Fruit fly (Drosophila melanogaster): ENCODE results near the gene Tbc1d8-9.
A peak's percentile ranks its signal among the peaks of the same experiment; 100 is the strongest.

Tbc1d8-9 gene

DNA sequence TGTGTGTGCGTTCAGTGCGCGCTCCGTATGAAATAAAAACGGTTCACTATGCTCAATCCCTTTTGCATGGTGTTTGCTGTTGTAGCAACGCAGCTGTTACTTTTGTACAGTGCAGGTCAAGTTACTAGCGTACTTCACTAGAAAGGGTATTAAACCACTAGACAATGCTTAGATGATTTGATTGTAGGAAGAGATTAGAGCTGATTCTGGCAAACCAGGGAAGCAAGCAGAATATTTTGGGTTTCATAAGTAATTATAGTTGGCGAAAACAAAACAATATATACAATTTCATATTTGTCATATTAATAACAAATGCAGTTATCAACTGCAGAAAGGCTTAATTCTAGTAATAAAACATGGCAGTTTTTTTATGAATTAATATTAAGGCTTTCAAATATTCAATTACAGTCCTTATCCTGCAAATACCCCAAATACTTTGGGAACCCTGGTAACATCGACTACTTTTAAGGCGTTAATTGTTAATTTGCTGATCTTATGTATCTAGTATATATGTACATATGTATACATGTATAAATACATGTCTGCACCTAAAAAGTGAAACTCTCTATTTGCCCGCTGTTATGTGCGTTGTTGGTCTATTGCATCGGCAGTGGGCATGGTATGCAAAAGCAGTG is 3.8 kb upstream of the Tbc1d8-9 start (continued):
- TF ChIP-seq cas (GFP tag; IDR thresholded peaks at IDR 0.05): no peak
- peak; percentile 42; the same call in 1 of the 3 replicates for TF ChIP-seq CG11695 (GFP tag; IDR thresholded peaks at IDR 0.05)
- TF ChIP-seq B-H2 (GFP tag; optimal IDR thresholded peaks at IDR 0.05): no peak
- TF ChIP-seq caup (GFP tag; optimal IDR thresholded peaks at IDR 0.05; ENCODE audit: severe bottlenecking): no peak
- peak; percentile 4 for TF ChIP-seq Sry-β (GFP tag; optimal IDR thresholded peaks at IDR 0.05)
- no peak for TF ChIP-seq gt (GFP tag; IDR thresholded peaks at IDR 0.05)
- no peak for TF ChIP-seq p53 (GFP tag; optimal IDR thresholded peaks at IDR 0.05)
- peak; percentile 42 for TF ChIP-seq lab (GFP tag; optimal IDR thresholded peaks at IDR 0.05)
- peak; percentile 47 for TF ChIP-seq CG4820 (GFP tag; optimal IDR thresholded peaks at IDR 0.05)
- TF ChIP-seq gcm (GFP tag; optimal IDR thresholded peaks at IDR 0.05): no peak
- peak; percentile 42 for TF ChIP-seq ssp (GFP tag; IDR thresholded peaks at IDR 0.05)
- TF ChIP-seq Hand (GFP tag; optimal IDR thresholded peaks at IDR 0.05): no peak
- TF ChIP-seq fd64A (GFP tag; optimal IDR thresholded peaks at IDR 0.05): no peak
- peak; percentile 48 for TF ChIP-seq CG17359 (tag; optimal IDR thresholded peaks at IDR 0.05)
- TF ChIP-seq Oli (tag; optimal IDR thresholded peaks at IDR 0.05): peak; percentile 63
- TF ChIP-seq sob (GFP tag; IDR thresholded peaks at IDR 0.05): peak; percentile 41
- peak; percentile 64 for TF ChIP-seq CG4424 (GFP tag; optimal IDR thresholded peaks at IDR 0.05)
- TF ChIP-seq vnd (GFP tag; IDR thresholded peaks at IDR 0.05; ENCODE audit: partially characterized antibody): no peak
- no peak for TF ChIP-seq mld (GFP tag; IDR thresholded peaks at IDR 0.05; ENCODE audit: partially characterized antibody)
- TF ChIP-seq slou (GFP tag; optimal IDR thresholded peaks at IDR 0.05): no peak
- TF ChIP-seq CG11456 (GFP tag; IDR thresholded peaks at IDR 0.05): 0 out of 3 replicates have a peak, but pooled peaks have one; percentile 29
- TF ChIP-seq CG9609 (GFP tag; optimal IDR thresholded peaks at IDR 0.05): peak; percentile 11
- TF ChIP-seq ttk (GFP tag; IDR thresholded peaks at IDR 0.05): peak; percentile 45; the same call in 1 of the 2 replicates
- TF ChIP-seq Xbp1 (GFP tag; optimal IDR thresholded peaks at IDR 0.05): peak; percentile 68
- TF ChIP-seq scrt (GFP tag; optimal IDR thresholded peaks at IDR 0.05): no peak
- no peak for TF ChIP-seq peb (GFP tag; IDR thresholded peaks at IDR 0.05)
- TF ChIP-seq nom (GFP tag; optimal IDR thresholded peaks at IDR 0.05): no peak
- TF ChIP-seq CG2202 (tag; optimal IDR thresholded peaks at IDR 0.05): no peak
- TF ChIP-seq tup (GFP tag; optimal IDR thresholded peaks at IDR 0.05): no peak
- TF ChIP-seq Abd-B (GFP tag; optimal IDR thresholded peaks at IDR 0.05): peak; percentile 4
- TF ChIP-seq Dip3 (GFP tag; optimal IDR thresholded peaks at IDR 0.05): peak; percentile 30
- no peak for TF ChIP-seq crol (GFP tag; IDR thresholded peaks at IDR 0.05)
- TF ChIP-seq CG17385 (GFP tag; optimal IDR thresholded peaks at IDR 0.05): peak; percentile 1
- no peak for TF ChIP-seq ftz-f1 (GFP tag; optimal IDR thresholded peaks at IDR 0.05)
- TF ChIP-seq Oaz (GFP tag; IDR thresholded peaks at IDR 0.05): no peak
- TF ChIP-seq az2 (GFP tag; optimal IDR thresholded peaks at IDR 0.05): peak; percentile 61
- no peak for TF ChIP-seq CG13894 (tag; optimal IDR thresholded peaks at IDR 0.05)
- peak; percentile 7 for TF ChIP-seq dmrt11E (tag; optimal IDR thresholded peaks at IDR 0.05)
- TF ChIP-seq NC2β (GFP tag; optimal IDR thresholded peaks at IDR 0.05): no peak
- TF ChIP-seq cg (GFP tag; optimal IDR thresholded peaks at IDR 0.05): peak; percentile 20
- TF ChIP-seq fd96Cb (tag; optimal IDR thresholded peaks at IDR 0.05): peak; percentile 55
- no peak for TF ChIP-seq Gug (GFP tag; IDR thresholded peaks at IDR 0.05)
- peak; percentile 46; the same call in 1 of the 2 replicates for TF ChIP-seq seq (GFP tag; IDR thresholded peaks at IDR 0.05)
- TF ChIP-seq Bteb2 (GFP tag; optimal IDR thresholded peaks at IDR 0.05): peak; percentile 32
- peak; percentile 52 for TF ChIP-seq ind (GFP tag; optimal IDR thresholded peaks at IDR 0.05)
- TF ChIP-seq nmo (GFP tag; optimal IDR thresholded peaks at IDR 0.05): peak; percentile 50
- TF ChIP-seq stwl (tag; optimal IDR thresholded peaks at IDR 0.05): no peak
- TF ChIP-seq odd (GFP tag; optimal IDR thresholded peaks at IDR 0.05): peak; percentile 16
- TF ChIP-seq Doc3 (GFP tag; IDR thresholded peaks at IDR 0.05; ENCODE audit: partially characterized antibody): no peak
